Worm (Caenorhabditis elegans): ENCODE measurements around the gene C09H10.5.

C09H10.5 gene

DNA sequence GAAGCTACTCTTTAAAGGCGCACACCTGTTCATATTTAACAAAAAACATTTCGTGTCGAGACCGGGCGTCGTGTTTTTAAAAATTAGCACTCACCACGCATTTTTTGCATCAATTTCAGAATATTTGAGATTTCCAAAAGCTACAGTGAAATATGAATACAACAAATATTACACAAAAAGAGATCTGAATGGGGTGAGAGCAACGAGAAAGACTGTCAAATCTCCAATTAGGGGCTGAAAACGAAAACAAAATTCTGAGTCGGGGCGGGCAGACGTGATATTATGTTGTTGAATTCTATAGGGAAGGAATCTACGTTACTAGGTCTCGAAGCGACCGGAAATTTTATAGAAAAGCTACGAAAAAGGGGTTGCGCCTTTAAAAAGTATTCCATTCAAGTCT is at the start of gene C09H10.5:
Gene C09H10.5 (minus strand): TSS at position 101 of the 400 bp plus-strand sequence.
- no peak for TF ChIP-seq aptf-2 (GFP tag; conservative IDR thresholded peaks at IDR 0.05)
- no peak for TF ChIP-seq lin-35 (GFP tag; optimal IDR thresholded peaks at IDR 0.05)
- TF ChIP-seq bed-1 (GFP tag; IDR thresholded peaks at IDR 0.05), result no peak
- no peak for TF ChIP-seq rpc-1 (optimal IDR thresholded peaks at IDR 0.05)
- TF ChIP-seq rpc-1 (tag; optimal IDR thresholded peaks at IDR 0.05), result no peak
- TF ChIP-seq xnd-1 (tag; optimal IDR thresholded peaks at IDR 0.05), result no peak
- no peak for TF ChIP-seq B0261.1 (tag; optimal IDR thresholded peaks at IDR 0.05)
- no peak for TF ChIP-seq Y53G8AR.9 (GFP tag; conservative IDR thresholded peaks at IDR 0.05)
- no peak for TF ChIP-seq F37B4.10 (GFP tag; IDR thresholded peaks at IDR 0.05)
- TF ChIP-seq B0019.2 (GFP tag; conservative IDR thresholded peaks at IDR 0.05), result no peak
- no peak for TF ChIP-seq ceh-40 (GFP tag; IDR thresholded peaks at IDR 0.05)
- no peak for TF ChIP-seq nhr-179 (tag; optimal IDR thresholded peaks at IDR 0.05)
- no peak for TF ChIP-seq C17E4.6 (GFP tag; IDR thresholded peaks at IDR 0.05)
- TF ChIP-seq zim-3 (tag; optimal IDR thresholded peaks at IDR 0.05), result no peak
- no peak for TF ChIP-seq tlf-1 (GFP tag; optimal IDR thresholded peaks at IDR 0.05)

DNA sequence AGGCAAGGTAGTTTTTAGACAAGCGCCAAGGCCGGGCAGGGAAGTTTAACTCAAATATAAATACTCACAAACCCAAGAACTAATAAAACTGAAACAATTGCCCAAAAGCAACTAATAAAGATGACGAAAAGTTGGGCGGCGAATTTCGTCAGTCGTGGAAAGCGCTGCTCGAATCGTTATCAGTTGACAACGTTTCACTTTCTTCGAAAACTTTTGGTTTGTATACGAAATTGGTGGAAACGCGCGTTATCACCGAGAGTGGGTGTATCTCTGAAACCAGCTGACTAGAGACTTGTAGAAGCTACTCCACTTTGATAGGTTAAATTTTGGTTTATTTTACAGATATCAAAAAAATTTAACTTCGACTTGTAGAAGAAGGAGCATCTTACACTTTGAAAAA is 49.5 kb upstream of the C09H10.5 start:
- TF ChIP-seq lsl-1 (GFP tag; optimal IDR thresholded peaks at IDR 0.05), result no peak
- peak; percentile 31; the same call in 1 of the 2 replicates for TF ChIP-seq Y53G8AR.9 (GFP tag; conservative IDR thresholded peaks at IDR 0.05)
- peak; percentile 60 for TF ChIP-seq nhr-80 (tag; optimal IDR thresholded peaks at IDR 0.05)
- no peak for TF ChIP-seq lag-1 (GFP tag; IDR thresholded peaks at IDR 0.05)
- 0 out of 2 replicates have a peak, but pooled peaks have one; percentile 11 for TF ChIP-seq dox-1 (GFP tag; IDR thresholded peaks at IDR 0.05)

DNA sequence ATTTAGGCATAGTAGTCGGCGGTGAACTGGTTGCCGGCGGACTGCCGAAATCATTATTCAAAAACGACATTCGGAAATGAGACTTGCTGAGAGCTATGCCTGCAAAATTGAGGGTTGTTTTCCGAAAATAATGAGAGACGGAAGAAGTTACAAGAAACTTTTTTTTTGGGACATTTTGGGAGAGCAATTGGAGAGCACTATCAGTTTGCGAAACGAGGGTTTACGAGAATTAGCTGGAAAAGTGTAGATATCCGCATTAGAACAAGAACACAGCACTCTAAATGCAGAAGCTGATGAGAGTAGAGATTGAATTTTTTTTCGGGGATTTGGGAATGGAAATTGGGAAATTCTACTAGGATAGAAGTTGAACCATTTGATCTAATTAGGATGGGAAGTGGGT is 48.9 kb upstream of the C09H10.5 start, which contains the start of gene pqm-1:
Gene pqm-1 (minus strand): TSS at position 101 of the 400 bp plus-strand sequence.
- TF ChIP-seq ekl-4 (GFP tag; IDR thresholded peaks at IDR 0.05) (no peak), mxl-1 (tag; optimal IDR thresholded peaks at IDR 0.05) (no peak), hsf-1 (GFP tag; IDR thresholded peaks at IDR 0.05) (no peak), F57C9.4 (tag; optimal IDR thresholded peaks at IDR 0.05) (no peak), dpl-1 (GFP tag; optimal IDR thresholded peaks at IDR 0.05) (no peak), mes-4 (tag; optimal IDR thresholded peaks at IDR 0.05) (no peak), nfyb-1 (GFP tag; IDR thresholded peaks at IDR 0.05) (no peak), ZK185.1 (tag; optimal IDR thresholded peaks at IDR 0.05; ENCODE audit: poor library complexity, severe bottlenecking) (no peak), T07F8.4 (tag; optimal IDR thresholded peaks at IDR 0.05) (no peak), nhr-80 (tag; optimal IDR thresholded peaks at IDR 0.05) (no peak), die-1 (tag; optimal IDR thresholded peaks at IDR 0.05) (no peak), B0019.2 (GFP tag; conservative IDR thresholded peaks at IDR 0.05) (no peak), ztf-3 (GFP tag; optimal IDR thresholded peaks at IDR 0.05) (no peak), nhr-179 (tag; optimal IDR thresholded peaks at IDR 0.05) (no peak)

DNA sequence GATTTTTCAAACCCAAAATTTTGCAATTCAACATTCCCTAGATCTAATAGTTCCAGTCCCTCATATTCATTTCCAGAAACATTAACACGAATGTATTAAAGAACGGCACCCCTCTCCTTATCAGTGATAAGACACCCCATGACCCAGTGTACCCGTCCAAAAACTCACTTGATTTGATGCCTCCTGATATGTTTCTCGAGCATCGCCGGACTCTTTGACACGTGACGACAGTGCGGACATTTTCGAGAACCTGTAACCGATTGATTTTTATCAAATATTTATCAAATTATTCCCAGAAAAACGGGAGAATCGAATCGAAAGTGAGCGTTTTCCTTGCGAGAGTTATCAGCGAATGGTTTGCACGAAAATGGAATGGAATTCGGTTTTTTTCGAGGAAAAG is 47.4 kb upstream of the C09H10.5 start:
- no peak for TF ChIP-seq F10E7.11 (tag; optimal IDR thresholded peaks at IDR 0.05)
- no peak for TF ChIP-seq Y56A3A.18 (GFP tag; IDR thresholded peaks at IDR 0.05)
- no peak for TF ChIP-seq ztf-26 (tag; optimal IDR thresholded peaks at IDR 0.05)
- no peak for TF ChIP-seq tbx-9 (tag; optimal IDR thresholded peaks at IDR 0.05; ENCODE audit: borderline replicate concordance)
- no peak for TF ChIP-seq ztf-22 (GFP tag; optimal IDR thresholded peaks at IDR 0.05)
- TF ChIP-seq madf-8 (GFP tag; conservative IDR thresholded peaks at IDR 0.05), result no peak
- TF ChIP-seq mes-4 (tag; optimal IDR thresholded peaks at IDR 0.05), result no peak
- no peak for TF ChIP-seq bed-2 (GFP tag; IDR thresholded peaks at IDR 0.05)
- 0 out of 2 replicates have a peak, but pooled peaks have one; percentile 28 for TF ChIP-seq K11D2.4 (GFP tag; IDR thresholded peaks at IDR 0.05)
- no peak for TF ChIP-seq F49E8.2 (tag; optimal IDR thresholded peaks at IDR 0.05; ENCODE audit: insufficient read depth)
- TF ChIP-seq ztf-25 (GFP tag; IDR thresholded peaks at IDR 0.05), result no peak
- no peak for TF ChIP-seq ekl-4 (GFP tag; IDR thresholded peaks at IDR 0.05)
- no peak for TF ChIP-seq mel-28 (tag; optimal IDR thresholded peaks at IDR 0.05; ENCODE audit: borderline replicate concordance)
- TF ChIP-seq die-1 (tag; optimal IDR thresholded peaks at IDR 0.05), result no peak
- 0 out of 2 replicates have a peak, but pooled peaks have one; percentile 24 for TF ChIP-seq dox-1 (GFP tag; IDR thresholded peaks at IDR 0.05)
- TF ChIP-seq hmg-20 (GFP tag; IDR thresholded peaks at IDR 0.05), result no peak
- TF ChIP-seq dpl-1 (GFP tag; optimal IDR thresholded peaks at IDR 0.05), result no peak
- no peak for TF ChIP-seq ztf-3 (GFP tag; optimal IDR thresholded peaks at IDR 0.05)
- no peak for TF ChIP-seq ceh-40 (GFP tag; IDR thresholded peaks at IDR 0.05)
- no peak for TF ChIP-seq hlh-26 (GFP tag; conservative IDR thresholded peaks at IDR 0.05)
- no peak for TF ChIP-seq repo-1 (tag; optimal IDR thresholded peaks at IDR 0.05)
- no peak for TF ChIP-seq rcor-1 (GFP tag; IDR thresholded peaks at IDR 0.05)
